Worm (Caenorhabditis elegans): ENCODE results near the gene zip-11.

The zip-11 gene

DNA sequence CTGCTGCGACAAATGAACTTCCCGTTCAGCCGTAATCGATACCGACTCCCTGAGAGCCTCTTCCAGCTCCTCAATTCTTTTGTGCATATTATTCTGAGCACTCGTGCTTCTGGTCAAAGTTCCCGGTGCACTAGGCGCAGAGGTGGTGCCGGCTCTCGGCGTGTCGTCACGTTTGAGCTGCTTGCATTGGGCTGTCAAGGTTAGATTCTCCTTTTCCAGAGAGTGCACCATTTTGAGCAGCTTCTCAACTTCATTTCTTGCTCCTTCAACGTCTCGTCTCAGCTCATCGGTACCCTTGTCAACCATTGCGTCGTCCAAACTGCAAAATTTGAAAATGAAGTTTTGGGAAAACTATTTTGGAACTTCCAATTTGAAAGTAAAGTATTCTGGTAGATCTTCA lies 34.4 kb downstream of the zip-11 start:
- TF ChIP-seq W03F9.2 (tag; optimal IDR thresholded peaks at IDR 0.05) (no peak), dao-5 (tag; optimal IDR thresholded peaks at IDR 0.05) (no peak), him-1 (tag; optimal IDR thresholded peaks at IDR 0.05) (no peak)

- TF ChIP-seq W03F9.2 (tag; optimal IDR thresholded peaks at IDR 0.05) (no peak), him-1 (tag; optimal IDR thresholded peaks at IDR 0.05) (no peak), dao-5 (tag; optimal IDR thresholded peaks at IDR 0.05) (no peak)
Observed at ce11 chrIV:3348334-3348733, 37.3 kb downstream of the zip-11 start.

DNA sequence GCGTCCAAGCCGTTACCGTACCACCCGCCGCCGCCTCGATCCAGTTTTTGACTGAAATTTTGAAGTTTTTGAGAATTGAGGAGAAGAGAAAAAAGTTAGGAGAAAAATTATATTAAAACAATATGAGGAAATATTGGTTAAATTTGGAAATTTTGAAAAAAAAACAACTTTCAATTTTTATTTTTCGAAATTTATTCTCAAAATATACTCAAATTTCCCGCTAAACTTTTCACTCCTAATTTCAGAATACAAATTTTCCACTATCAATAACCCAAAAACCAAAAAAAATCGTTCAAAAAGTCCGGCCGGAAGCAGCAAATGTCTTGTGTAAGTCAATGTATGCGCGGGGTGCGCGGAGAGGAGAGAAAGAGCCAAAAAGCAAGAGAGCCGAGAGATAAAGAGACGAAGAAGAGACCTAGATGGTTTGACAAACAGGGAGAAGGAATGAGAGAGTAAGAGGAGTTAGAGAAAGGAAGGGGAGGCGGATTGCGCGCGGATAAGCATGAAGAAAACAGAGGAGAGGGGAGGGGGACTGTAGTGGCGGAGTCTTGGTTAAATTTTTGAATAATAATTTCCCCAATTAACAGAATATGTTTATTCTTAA lies 39.0 kb downstream of the zip-11 start, which contains the start of gene elks-1:
Gene elks-1 (minus strand): TSS at position 51 of the 604 bp plus-strand sequence.
- TF ChIP-seq him-1 (tag; optimal IDR thresholded peaks at IDR 0.05) (no peak), W03F9.2 (tag; optimal IDR thresholded peaks at IDR 0.05) (no peak), dao-5 (tag; optimal IDR thresholded peaks at IDR 0.05) (no peak)

- no peak for TF ChIP-seq dao-5 (tag; optimal IDR thresholded peaks at IDR 0.05)
- no peak for TF ChIP-seq W03F9.2 (tag; optimal IDR thresholded peaks at IDR 0.05)
- no peak for TF ChIP-seq him-1 (tag; optimal IDR thresholded peaks at IDR 0.05)
Observed at ce11 chrIV:3352019-3352418, 40.9 kb downstream of the zip-11 start.

- TF ChIP-seq him-1 (tag; optimal IDR thresholded peaks at IDR 0.05) (no peak), W03F9.2 (tag; optimal IDR thresholded peaks at IDR 0.05) (no peak), dao-5 (tag; optimal IDR thresholded peaks at IDR 0.05) (no peak)
Observed at ce11 chrIV:3354757-3355156, 43.7 kb downstream of the zip-11 start, which contains the start of gene F42A6.1. Gene F42A6.1 (plus strand): TSS chrIV:3355057.

Data from whole organism, L4/young adult.